Fruit fly (Drosophila melanogaster) whole organism, embryonic: ENCODE measurements around the gene Toll-4.

ENCODE experiments used
- Asciz ChIP-seq: fragments of 200-800 bp; sonication (Bioruptor generic); optimal IDR thresholded peaks from 2 replicates; lab custom pipeline; 2017; ENCODE audit warnings: missing biosample characterization, mild to moderate bottlenecking, missing genetic modification characterization, missing genetic modification reagents
- CG10462 ChIP-seq: fragments of 200-800 bp; sonication (Bioruptor generic); optimal IDR thresholded peaks from 2 replicates; lab custom pipeline; 2016; ENCODE audit warnings: missing biosample characterization, missing genetic modification characterization
- CG11695 ChIP-seq: fragments of 200-800 bp; sonication (Bioruptor generic); IDR thresholded peaks from 3 replicates; pipeline ENCODE4 v1.3.6; 2022; ENCODE audit warnings: missing biosample characterization, missing genetic modification characterization
- CG11723 ChIP-seq: fragments of 200-800 bp; sonication (Bioruptor generic); optimal IDR thresholded peaks from 2 replicates; lab custom pipeline; 2017; ENCODE audit warnings: missing biosample characterization, mild to moderate bottlenecking, missing genetic modification characterization
- CG1233 ChIP-seq: fragments of 200-800 bp; sonication (Bioruptor generic); optimal IDR thresholded peaks from 4 replicates; lab custom pipeline; 2018; ENCODE audit warnings: missing biosample characterization, mild to moderate bottlenecking, missing genetic modification characterization
- CG12659 ChIP-seq: fragments of 200-800 bp; sonication (Bioruptor generic); optimal IDR thresholded peaks from 3 replicates; lab custom pipeline; 2017; ENCODE audit warnings: mild to moderate bottlenecking, missing biosample characterization, missing genetic modification reagents, missing genetic modification characterization
- CG12942 ChIP-seq: fragments of 200-800 bp; sonication (Bioruptor generic); optimal IDR thresholded peaks from 3 replicates; lab custom pipeline; 2016; ENCODE audit warnings: missing biosample characterization, missing genetic modification characterization
- CG14050 ChIP-seq: fragments of 200-800 bp; sonication (Bioruptor generic); IDR thresholded peaks from 3 replicates; pipeline ENCODE4 v1.3.6; 2022; ENCODE audit warnings: missing biosample characterization, missing genetic modification characterization
- CG15073 ChIP-seq: fragments of 200-800 bp; sonication (Bioruptor generic); optimal IDR thresholded peaks from 2 replicates; lab custom pipeline; 2016; ENCODE audit warnings: missing biosample characterization, missing genetic modification characterization
- CG15269 ChIP-seq: fragments of 200-800 bp; sonication (Bioruptor generic); optimal IDR thresholded peaks from 2 replicates; lab custom pipeline; 2018; ENCODE audit warnings: missing biosample characterization, mild to moderate bottlenecking, missing genetic modification characterization, moderate library complexity
- CG17568 ChIP-seq: fragments of 200-800 bp; sonication (Bioruptor generic); optimal IDR thresholded peaks from 2 replicates; lab custom pipeline; 2018; ENCODE audit warnings: missing biosample characterization, mild to moderate bottlenecking, missing genetic modification characterization, moderate library complexity
- CG2202 ChIP-seq: fragments of 200-800 bp; sonication (Bioruptor generic); optimal IDR thresholded peaks from 2 replicates; lab custom pipeline; 2018; ENCODE audit warnings: missing biosample characterization, mild to moderate bottlenecking, missing genetic modification characterization
- CG2712 ChIP-seq: fragments of 200-800 bp; optimal IDR thresholded peaks from 3 replicates; lab custom pipeline; 2019; ENCODE audit warnings: missing biosample characterization, mild to moderate bottlenecking, missing genetic modification characterization, moderate library complexity
- CG31441 ChIP-seq: fragments of 200-800 bp; sonication (Bioruptor generic); IDR thresholded peaks from 2 replicates; pipeline ENCODE4 v1.3.6; 2022; ENCODE audit warnings: missing biosample characterization, missing genetic modification characterization
- CG3407 ChIP-seq: fragments of 200-800 bp; sonication (Bioruptor generic); optimal IDR thresholded peaks from 2 replicates; lab custom pipeline; 2018; ENCODE audit warnings: missing biosample characterization, mild to moderate bottlenecking, missing genetic modification characterization
- CG4424 ChIP-seq: fragments of 200-800 bp; sonication (Bioruptor generic); optimal IDR thresholded peaks from 3 replicates; lab custom pipeline; 2016; ENCODE audit warnings: missing biosample characterization, missing genetic modification characterization
- CG6272 ChIP-seq: fragments of 200-800 bp; sonication (Bioruptor generic); IDR thresholded peaks from 2 replicates; pipeline ENCODE4 v1.3.6; 2022; ENCODE audit warnings: missing biosample characterization, missing genetic modification characterization
- CG6689 ChIP-seq: fragments of 200-800 bp; sonication (Bioruptor generic); IDR thresholded peaks from 2 replicates; pipeline ENCODE4 v1.3.6; 2022; ENCODE audit warnings: missing biosample characterization, missing genetic modification characterization
- CG6813 ChIP-seq: fragments of 200-800 bp; sonication (Bioruptor generic); optimal IDR thresholded peaks from 2 replicates; lab custom pipeline; 2017; ENCODE audit warnings: missing biosample characterization, missing genetic modification characterization, mild to moderate bottlenecking, moderate library complexity, missing genetic modification reagents
- CG7271 ChIP-seq: fragments of 200-800 bp; sonication (Bioruptor generic); optimal IDR thresholded peaks from 2 replicates; lab custom pipeline; 2018; ENCODE audit warnings: missing biosample characterization, mild to moderate bottlenecking, missing genetic modification characterization, moderate library complexity
- CG8089 ChIP-seq: fragments of 200-800 bp; sonication (Bioruptor generic); optimal IDR thresholded peaks from 3 replicates; lab custom pipeline; 2016; ENCODE audit warnings: missing biosample characterization, missing genetic modification characterization
- CG9932 ChIP-seq: fragments of 200-800 bp; sonication (Bioruptor generic); IDR thresholded peaks from 2 replicates; pipeline ENCODE4 v1.3.6; 2022; ENCODE audit warnings: missing biosample characterization, missing genetic modification characterization
- CrebB ChIP-seq: fragments of 200-800 bp; sonication (Bioruptor generic); optimal IDR thresholded peaks from 3 replicates; lab custom pipeline; 2018; ENCODE audit warnings: missing biosample characterization, mild to moderate bottlenecking, missing genetic modification characterization
- Doc2 ChIP-seq: fragments of 200-800 bp; sonication (Bioruptor generic); IDR thresholded peaks from 2 replicates; pipeline ENCODE4 v1.3.6; 2022; ENCODE audit warnings: missing biosample characterization, missing genetic modification characterization
- H2.0 ChIP-seq: fragments of 200-800 bp; sonication (Bioruptor generic); IDR thresholded peaks from 2 replicates; pipeline ENCODE4 v1.3.6; 2022; ENCODE audit warnings: missing biosample characterization, missing genetic modification characterization
- HLH3B ChIP-seq: fragments of 200-800 bp; sonication (Bioruptor generic); IDR thresholded peaks from 2 replicates; pipeline ENCODE4 v1.3.6; 2022; ENCODE audit warnings: missing biosample characterization, missing genetic modification characterization
- Jarid2 ChIP-seq: fragments of 200-800 bp; sonication (Bioruptor generic); optimal IDR thresholded peaks from 3 replicates; lab custom pipeline; 2017; ENCODE audit warnings: mild to moderate bottlenecking, missing biosample characterization, missing genetic modification reagents, missing genetic modification characterization
- MTF-1 ChIP-seq: fragments of 200-800 bp; sonication (Bioruptor generic); optimal IDR thresholded peaks from 2 replicates; lab custom pipeline; 2018; ENCODE audit warnings: missing biosample characterization, mild to moderate bottlenecking, missing genetic modification characterization, borderline replicate concordance
- PHDP ChIP-seq: fragments of 200-800 bp; sonication (Bioruptor generic); optimal IDR thresholded peaks from 3 replicates; lab custom pipeline; 2018; ENCODE audit warnings: missing biosample characterization, mild to moderate bottlenecking, missing genetic modification characterization, moderate library complexity
- cato ChIP-seq: fragments of 200-800 bp; sonication (Bioruptor generic); optimal IDR thresholded peaks from 2 replicates; lab custom pipeline; 2016; ENCODE audit warnings: missing biosample characterization, missing genetic modification characterization, borderline replicate concordance
- cwo ChIP-seq: fragments of 200-800 bp; sonication (Bioruptor generic); optimal IDR thresholded peaks from 3 replicates; lab custom pipeline; 2017; ENCODE audit warnings: missing biosample characterization, missing genetic modification characterization, mild to moderate bottlenecking, moderate library complexity, missing genetic modification reagents
- dan ChIP-seq: fragments of 200-800 bp; sonication (Bioruptor generic); IDR thresholded peaks from 2 replicates; pipeline ENCODE4 v1.3.6; 2022; ENCODE audit warnings: missing biosample characterization, missing genetic modification characterization
- dpn ChIP-seq, 2 experiments: fragments of 200-800 bp; sonication (Bioruptor generic); optimal IDR thresholded peaks; 3 replicates each; lab custom pipeline; 2016; ENCODE audit warnings: missing biosample characterization in 2 of 2, missing genetic modification characterization in 2 of 2
- esg ChIP-seq: fragments of 200-800 bp; sonication (Bioruptor generic); conservative IDR thresholded peaks from 2 replicates; pipeline ENCODE4 v1.3.6; 2022; ENCODE audit warnings: missing biosample characterization, missing genetic modification characterization
- fd64A ChIP-seq: fragments of 200-800 bp; sonication (Bioruptor generic); optimal IDR thresholded peaks from 3 replicates; lab custom pipeline; 2018; ENCODE audit warnings: missing biosample characterization, mild to moderate bottlenecking, missing genetic modification characterization
- gem ChIP-seq: fragments of 200-800 bp; sonication (Bioruptor generic); optimal IDR thresholded peaks from 2 replicates; lab custom pipeline; 2019; ENCODE audit warnings: missing biosample characterization, mild to moderate bottlenecking, missing genetic modification characterization, moderate library complexity
- h ChIP-seq: fragments of >200 bp; optimal IDR thresholded peaks from 2 replicates; lab custom pipeline; 2017
- ind ChIP-seq: fragments of 200-800 bp; sonication (Bioruptor generic); optimal IDR thresholded peaks from 3 replicates; lab custom pipeline; 2016; ENCODE audit warnings: missing biosample characterization, missing genetic modification characterization
- lola ChIP-seq, 3 experiments: fragments of >200 bp in 2 of 3; fragments of 200-800 bp in 1 of 3; sonication (Bioruptor generic) in 1 of 3; optimal IDR thresholded peaks; 2 replicates each; lab custom pipeline; 2017 to 2019; ENCODE audit warnings: missing biosample characterization in 3 of 3, missing genetic modification characterization in 3 of 3, mild to moderate bottlenecking in 1 of 3, moderate library complexity in 1 of 3
- nmo ChIP-seq: fragments of 200-800 bp; sonication (Bioruptor generic); optimal IDR thresholded peaks from 2 replicates; lab custom pipeline; 2018; ENCODE audit warnings: missing biosample characterization, mild to moderate bottlenecking, missing genetic modification characterization, moderate library complexity
- odd ChIP-seq: fragments of 200-800 bp; sonication (Bioruptor generic); optimal IDR thresholded peaks from 2 replicates; lab custom pipeline; 2017; ENCODE audit warnings: missing biosample characterization, mild to moderate bottlenecking, missing genetic modification characterization
- otp ChIP-seq: fragments of 200-800 bp; sonication (Bioruptor generic); IDR thresholded peaks from 3 replicates; pipeline ENCODE4, ENCODE4 v1.3.6; 2022; ENCODE audit warnings: missing biosample characterization, missing genetic modification characterization
- phol ChIP-seq: fragments of 200-800 bp; sonication (Bioruptor generic); optimal IDR thresholded peaks from 3 replicates; lab custom pipeline; 2018; ENCODE audit warnings: missing biosample characterization, mild to moderate bottlenecking, missing genetic modification characterization, moderate library complexity
- pita ChIP-seq: fragments of 200-800 bp; sonication (Bioruptor generic); optimal IDR thresholded peaks from 2 replicates; lab custom pipeline; 2017; ENCODE audit warnings: missing biosample characterization, mild to moderate bottlenecking, missing genetic modification characterization
- prd ChIP-seq, 3 experiments: fragments of >200 bp in 2 of 3; fragments of 200-800 bp in 1 of 3; sonication (Bioruptor generic) in 1 of 3; optimal IDR thresholded peaks in 2 of 3; IDR thresholded peaks in 1 of 3; 2 replicates in 2 of 3; 3 replicates in 1 of 3; pipeline versions ENCODE4 v1.3.6 to Lab custom; 2017 to 2022; ENCODE audit warnings: missing biosample characterization in 1 of 3, missing genetic modification characterization in 1 of 3
- pum ChIP-seq: fragments of 200-800 bp; sonication (Bioruptor generic); optimal IDR thresholded peaks from 2 replicates; lab custom pipeline; 2016; ENCODE audit warnings: missing biosample characterization, missing genetic modification characterization
- scrt ChIP-seq: fragments of 200-800 bp; sonication (Bioruptor generic); optimal IDR thresholded peaks from 2 replicates; lab custom pipeline; 2018; ENCODE audit warnings: missing biosample characterization, mild to moderate bottlenecking, missing genetic modification characterization, moderate library complexity
- seq ChIP-seq: fragments of 200-800 bp; sonication (Bioruptor generic); IDR thresholded peaks from 2 replicates; pipeline ENCODE4 v1.3.6; 2022; ENCODE audit warnings: missing biosample characterization, missing genetic modification characterization
- trem ChIP-seq: fragments of 200-800 bp; optimal IDR thresholded peaks from 3 replicates; lab custom pipeline; 2019; ENCODE audit warnings: missing biosample characterization, mild to moderate bottlenecking, missing genetic modification characterization, moderate library complexity

Toll-4 gene

dm6 chr2L:9133169-9133568, 49.3 kb downstream of the Toll-4 start (continued):
- TF ChIP-seq CG15073 (GFP tag; lab: Kevin White, UChicago) (no peak), PHDP (tag; lab: Kevin White, UChicago) (peak; percentile 82), Doc2 (GFP tag; lab: Robert Waterston, UW) (no peak), MTF-1 (GFP tag; lab: Kevin White, UChicago) (peak; percentile 19), CG9932 (GFP tag; lab: Robert Waterston, UW) (no peak), HLH3B (GFP tag; lab: Robert Waterston, UW) (peak; percentile 66; the same call in 1 of the 2 replicates), CG6272 (0 out of 2 replicates have a peak, but pooled peaks have one; percentile 6), nmo (GFP tag; lab: Kevin White, UChicago) (peak; percentile 87), lola (GFP tag; optimal IDR thresholded peaks at IDR 0.05; lab: Kevin White, UChicago) (peak in 1 of 3 experiments; percentile 83), ind (GFP tag; lab: Kevin White, UChicago) (peak; percentile 53), Asciz (GFP tag; lab: Kevin White, UChicago) (peak; percentile 79), CG2712 (tag; lab: Kevin White, UChicago) (peak; percentile 94), dan (no peak), pita (GFP tag; lab: Kevin White, UChicago) (no peak), CG8089 (no peak), otp (GFP tag; lab: Robert Waterston, UW) (peak; percentile 64; the same call in 2 of the 3 replicates), pum (GFP tag; lab: Kevin White, UChicago) (no peak), CG12659 (GFP tag; lab: Kevin White, UChicago) (peak; percentile 43), seq (GFP tag; lab: Robert Waterston, UW) (no peak), gem (tag; lab: Kevin White, UChicago) (peak; percentile 91), cwo (GFP tag; lab: Kevin White, UChicago) (peak; percentile 54), CG12942 (GFP tag; lab: Kevin White, UChicago) (peak; percentile 43), CG31441 (GFP tag; lab: Robert Waterston, UW) (peak; percentile 93), CG1233 (peak; percentile 64), scrt (GFP tag; lab: Kevin White, UChicago) (peak; percentile 61), CrebB (tag; lab: Kevin White, UChicago) (peak; percentile 35), cato (GFP tag; lab: Kevin White, UChicago) (peak; percentile 26), CG14050 (GFP tag; lab: Robert Waterston, UW) (peak; percentile 51; the same call in 1 of the 3 replicates), CG6689 (GFP tag; lab: Robert Waterston, UW) (peak; percentile 76), esg (GFP tag; lab: Robert Waterston, UW) (peak; percentile 67), fd64A (GFP tag; lab: Kevin White, UChicago) (peak; percentile 30), CG2202 (tag; lab: Kevin White, UChicago) (peak; percentile 70), H2.0 (GFP tag; lab: Robert Waterston, UW) (peak; percentile 64), CG11695 (peak; percentile 70; the same call in 1 of the 3 replicates), h (lab: Kevin White, UChicago) (no peak), CG6813 (GFP tag; lab: Kevin White, UChicago) (peak; percentile 63), trem (tag; lab: Kevin White, UChicago) (peak; percentile 81), CG17568 (GFP tag; lab: Kevin White, UChicago) (peak; percentile 53), phol (tag; lab: Kevin White, UChicago) (peak; percentile 87), CG11723 (GFP tag; lab: Kevin White, UChicago) (peak; percentile 42), prd (optimal IDR thresholded peaks at IDR 0.05; lab: Kevin White, UChicago) (no peak), prd (GFP tag; IDR thresholded peaks at IDR 0.05; lab: Robert Waterston, UW) (peak; percentile 71), CG3407 (GFP tag; lab: Kevin White, UChicago) (peak; percentile 65), dpn (GFP tag; optimal IDR thresholded peaks at IDR 0.05; lab: Kevin White, UChicago) (peak in 1 of 2 experiments; percentile 60), Jarid2 (peak; percentile 35), CG10462 (peak; percentile 32), CG7271 (peak; percentile 31), CG15269 (tag; lab: Kevin White, UChicago) (peak; percentile 76), CG4424 (GFP tag; lab: Kevin White, UChicago) (peak; percentile 78), odd (GFP tag; lab: Kevin White, UChicago) (peak; percentile 44)
